Worm (Caenorhabditis elegans): Measurements from ENCODE around the gene egg-2.

DNA sequence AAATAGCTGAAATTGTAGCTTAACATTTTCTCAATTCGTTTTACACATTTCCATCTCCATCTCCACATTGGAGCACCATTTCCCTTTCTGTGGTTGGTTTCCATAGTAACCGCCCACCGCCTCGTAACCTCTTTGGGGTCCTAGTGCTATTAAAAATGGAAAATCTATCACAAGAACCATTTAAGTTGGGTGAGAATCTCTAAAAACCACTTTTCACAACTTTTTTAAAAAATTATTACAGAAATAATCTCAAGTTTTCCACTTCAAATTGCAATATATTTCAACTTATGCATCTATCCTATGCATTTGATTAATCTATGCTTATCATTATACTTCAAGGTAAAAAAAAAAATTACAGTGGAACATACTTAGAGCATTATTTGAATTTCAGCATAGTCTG lies 9.6 kb upstream of the egg-2 start, which contains the start of gene tmem-17:
- TF ChIP-seq flt-1 (GFP tag; IDR thresholded peaks at IDR 0.05) (no peak), cog-1 (tag; optimal IDR thresholded peaks at IDR 0.05) (no peak), med-1 (GFP tag; optimal IDR thresholded peaks at IDR 0.05; ENCODE audit: insufficient read depth) (no peak), klf-2 (GFP tag; conservative IDR thresholded peaks at IDR 0.05) (no peak), tab-1 (GFP tag; IDR thresholded peaks at IDR 0.05) (no peak)

Data from whole organism, midembryonic.